Fruit fly (Drosophila melanogaster) whole organism, embryonic: ENCODE results near the gene Mpc1.

Source experiments
- Abd-B ChIP-seq: fragments of 200-800 bp; sonication (Bioruptor generic); optimal IDR thresholded peaks from 2 replicates; lab custom pipeline; 2018; ENCODE audit warnings: missing biosample characterization, mild to moderate bottlenecking, missing genetic modification characterization, moderate library complexity
- Atf3 ChIP-seq: fragments of 200-800 bp; sonication (Bioruptor generic); optimal IDR thresholded peaks from 3 replicates; lab custom pipeline; 2016; ENCODE audit warnings: missing biosample characterization, missing genetic modification characterization
- Atf6 ChIP-seq: fragments of 200-800 bp; sonication (Bioruptor generic); IDR thresholded peaks from 2 replicates; pipeline ENCODE4 v1.3.6; 2022; ENCODE audit warnings: missing biosample characterization, missing genetic modification characterization
- CG12071 ChIP-seq: fragments of 200-800 bp; sonication (Bioruptor generic); optimal IDR thresholded peaks from 3 replicates; lab custom pipeline; 2018; ENCODE audit warnings: missing biosample characterization, mild to moderate bottlenecking, missing genetic modification characterization
- CG12236 ChIP-seq: fragments of 200-800 bp; sonication (Bioruptor generic); optimal IDR thresholded peaks from 2 replicates; lab custom pipeline; 2016; ENCODE audit warnings: missing biosample characterization, missing genetic modification characterization
- CG12942 ChIP-seq: fragments of 200-800 bp; sonication (Bioruptor generic); optimal IDR thresholded peaks from 3 replicates; lab custom pipeline; 2016; ENCODE audit warnings: missing biosample characterization, missing genetic modification characterization
- CG13624 ChIP-seq: fragments of 200-800 bp; sonication (Bioruptor generic); optimal IDR thresholded peaks from 2 replicates; lab custom pipeline; 2016; ENCODE audit warnings: missing biosample characterization, missing genetic modification characterization
- CG15011 ChIP-seq: fragments of 200-800 bp; sonication (Bioruptor generic); optimal IDR thresholded peaks from 3 replicates; lab custom pipeline; 2018; ENCODE audit warnings: missing biosample characterization, mild to moderate bottlenecking, missing genetic modification characterization
- CG16813 ChIP-seq: fragments of 200-800 bp; sonication (Bioruptor generic); IDR thresholded peaks from 3 replicates; pipeline ENCODE4 v1.3.6; 2022; ENCODE audit warnings: missing biosample characterization, missing genetic modification characterization; ENCODE audit not compliant: partially characterized antibody
- CG16863 ChIP-seq: fragments of 200-800 bp; sonication (Bioruptor generic); optimal IDR thresholded peaks from 3 replicates; lab custom pipeline; 2016; ENCODE audit warnings: missing biosample characterization, missing genetic modification characterization
- CG17802 ChIP-seq: fragments of 200-800 bp; sonication (Bioruptor generic); optimal IDR thresholded peaks from 2 replicates; lab custom pipeline; 2018; ENCODE audit warnings: missing biosample characterization, mild to moderate bottlenecking, missing genetic modification characterization, moderate library complexity
- CG2120 ChIP-seq: fragments of 200-800 bp; sonication (Bioruptor generic); optimal IDR thresholded peaks from 3 replicates; lab custom pipeline; 2016; ENCODE audit warnings: missing biosample characterization, missing genetic modification characterization
- CG30020 ChIP-seq: fragments of 200-800 bp; optimal IDR thresholded peaks from 2 replicates; lab custom pipeline; 2019; ENCODE audit warnings: missing biosample characterization, mild to moderate bottlenecking, missing genetic modification characterization, moderate library complexity
- CG30431 ChIP-seq: fragments of 200-800 bp; sonication (Bioruptor generic); optimal IDR thresholded peaks from 2 replicates; lab custom pipeline; 2017; ENCODE audit warnings: missing biosample characterization, missing genetic modification characterization
- CG3281 ChIP-seq: fragments of 200-800 bp; sonication (Bioruptor generic); optimal IDR thresholded peaks from 3 replicates; lab custom pipeline; 2017; ENCODE audit warnings: missing biosample characterization, mild to moderate bottlenecking, missing genetic modification characterization
- CG34376 ChIP-seq: fragments of 200-800 bp; sonication (Bioruptor generic); optimal IDR thresholded peaks from 2 replicates; lab custom pipeline; 2018; ENCODE audit warnings: missing biosample characterization, mild to moderate bottlenecking, missing genetic modification characterization
- CG4854 ChIP-seq: fragments of 200-800 bp; sonication (Bioruptor generic); optimal IDR thresholded peaks from 2 replicates; lab custom pipeline; 2016; ENCODE audit warnings: missing biosample characterization, missing genetic modification characterization, inconsistent platforms
- CG9215 ChIP-seq: fragments of 200-800 bp; sonication (Bioruptor generic); IDR thresholded peaks from 2 replicates; pipeline ENCODE4 v1.3.6; 2022; ENCODE audit warnings: missing biosample characterization, missing genetic modification characterization
- CkIIα-i1 ChIP-seq: fragments of 200-800 bp; sonication (Bioruptor generic); IDR thresholded peaks from 2 replicates; pipeline ENCODE4 v1.3.6; 2022; ENCODE audit warnings: missing biosample characterization, missing genetic modification characterization
- CrebB ChIP-seq: fragments of 200-800 bp; sonication (Bioruptor generic); optimal IDR thresholded peaks from 3 replicates; lab custom pipeline; 2018; ENCODE audit warnings: missing biosample characterization, mild to moderate bottlenecking, missing genetic modification characterization
- Fer1 ChIP-seq: fragments of 200-800 bp; sonication (Bioruptor generic); optimal IDR thresholded peaks from 2 replicates; lab custom pipeline; 2017; ENCODE audit warnings: missing biosample characterization, mild to moderate bottlenecking, missing genetic modification characterization
- Hr51 ChIP-seq, 2 experiments: fragments of 200-800 bp; sonication (Bioruptor generic); optimal IDR thresholded peaks; 2 replicates in 1 of 2; 3 replicates in 1 of 2; lab custom pipeline; 2016 to 2018; ENCODE audit warnings: missing biosample characterization in 2 of 2, missing genetic modification characterization in 2 of 2, mild to moderate bottlenecking in 1 of 2, moderate library complexity in 1 of 2
- Hr78 ChIP-seq, 2 experiments: fragments of 200-800 bp in 1 of 2; fragments of >200 bp in 1 of 2; sonication (Bioruptor generic) in 1 of 2; optimal IDR thresholded peaks; 2 replicates each; lab custom pipeline; 2017 to 2019; ENCODE audit warnings: missing biosample characterization in 2 of 2, missing genetic modification characterization in 2 of 2, mild to moderate bottlenecking in 1 of 2, moderate library complexity in 1 of 2
- Lhr ChIP-seq: fragments of 200-800 bp; sonication (Bioruptor generic); optimal IDR thresholded peaks from 3 replicates; lab custom pipeline; 2017; ENCODE audit warnings: mild to moderate bottlenecking, missing biosample characterization, missing genetic modification reagents, missing genetic modification characterization
- Max ChIP-seq: fragments of 200-800 bp; sonication (Bioruptor generic); optimal IDR thresholded peaks from 2 replicates; lab custom pipeline; 2016; ENCODE audit warnings: missing biosample characterization, mild to moderate bottlenecking, missing genetic modification characterization
- Nf-YB ChIP-seq: fragments of 200-800 bp; sonication (Bioruptor generic); optimal IDR thresholded peaks from 3 replicates; lab custom pipeline; 2019; ENCODE audit warnings: missing biosample characterization, mild to moderate bottlenecking, missing genetic modification characterization, moderate library complexity
- NfI ChIP-seq: fragments of 200-800 bp; sonication (Bioruptor generic); optimal IDR thresholded peaks from 3 replicates; lab custom pipeline; 2018; ENCODE audit warnings: missing biosample characterization, mild to moderate bottlenecking, missing genetic modification characterization, moderate library complexity
- Six4 ChIP-seq: fragments of 200-800 bp; sonication (Bioruptor generic); optimal IDR thresholded peaks from 2 replicates; lab custom pipeline; 2016; ENCODE audit warnings: missing biosample characterization, missing genetic modification characterization
- Ssrp ChIP-seq: fragments of 200-800 bp; sonication (Bioruptor generic); optimal IDR thresholded peaks from 2 replicates; lab custom pipeline; 2018; ENCODE audit warnings: missing biosample characterization, mild to moderate bottlenecking, missing genetic modification characterization, moderate library complexity
- Tbp ChIP-seq: fragments of >200 bp; optimal IDR thresholded peaks from 2 replicates; lab custom pipeline; 2018; ENCODE audit warnings: missing biosample characterization, missing genetic modification characterization
- amos ChIP-seq: fragments of 200-800 bp; sonication (Bioruptor generic); IDR thresholded peaks from 2 replicates; pipeline ENCODE4 v1.3.6; 2022; ENCODE audit warnings: missing biosample characterization, missing genetic modification characterization; ENCODE audit not compliant: partially characterized antibody
- ase ChIP-seq: fragments of 200-800 bp; sonication (Bioruptor generic); IDR thresholded peaks from 3 replicates; pipeline ENCODE4 v1.3.6; 2022; ENCODE audit warnings: missing biosample characterization, missing genetic modification characterization
- br ChIP-seq: fragments of >200 bp; optimal IDR thresholded peaks from 2 replicates; lab custom pipeline; 2017
- corto ChIP-seq: fragments of 200-800 bp; sonication (Bioruptor generic); optimal IDR thresholded peaks from 2 replicates; lab custom pipeline; 2016; ENCODE audit warnings: missing biosample characterization, mild to moderate bottlenecking, missing genetic modification characterization, moderate library complexity
- cwo ChIP-seq: fragments of 200-800 bp; sonication (Bioruptor generic); optimal IDR thresholded peaks from 3 replicates; lab custom pipeline; 2017; ENCODE audit warnings: missing biosample characterization, missing genetic modification characterization, mild to moderate bottlenecking, moderate library complexity, missing genetic modification reagents
- fd3F ChIP-seq: fragments of 200-800 bp; sonication (Bioruptor generic); optimal IDR thresholded peaks from 2 replicates; lab custom pipeline; 2018; ENCODE audit warnings: missing biosample characterization, mild to moderate bottlenecking, missing genetic modification characterization, moderate library complexity
- h ChIP-seq: fragments of >200 bp; optimal IDR thresholded peaks from 2 replicates; lab custom pipeline; 2017
- ham ChIP-seq: fragments of 200-800 bp; sonication (Bioruptor generic); IDR thresholded peaks from 2 replicates; pipeline ENCODE4 v1.3.6; 2022; ENCODE audit warnings: missing biosample characterization, missing genetic modification characterization
- lbe ChIP-seq: fragments of 200-800 bp; sonication (Bioruptor generic); optimal IDR thresholded peaks from 2 replicates; lab custom pipeline; 2016; ENCODE audit warnings: missing biosample characterization, mild to moderate bottlenecking, missing genetic modification characterization
- lov ChIP-seq, 2 experiments: fragments of 200-800 bp in 1 of 2; fragments of >200 bp in 1 of 2; sonication (Bioruptor generic) in 1 of 2; IDR thresholded peaks in 1 of 2; optimal IDR thresholded peaks in 1 of 2; 2 replicates in 1 of 2; 3 replicates in 1 of 2; pipeline versions ENCODE4 v1.3.6 to Lab custom; 2017 to 2022; ENCODE audit warnings: missing biosample characterization in 1 of 2, missing genetic modification characterization in 1 of 2
- mirr ChIP-seq: fragments of 200-800 bp; sonication (Bioruptor generic); optimal IDR thresholded peaks from 3 replicates; lab custom pipeline; 2018; ENCODE audit warnings: missing biosample characterization, mild to moderate bottlenecking, missing genetic modification characterization
- mld ChIP-seq: fragments of 200-800 bp; sonication (Bioruptor generic); IDR thresholded peaks from 3 replicates; pipeline ENCODE4 v1.3.6; 2022; ENCODE audit warnings: missing biosample characterization, missing genetic modification characterization; ENCODE audit not compliant: partially characterized antibody
- peb ChIP-seq: fragments of 200-800 bp; sonication (Bioruptor generic); IDR thresholded peaks from 2 replicates; pipeline ENCODE4 v1.3.6; 2022; ENCODE audit warnings: missing biosample characterization, missing genetic modification characterization
- pnt ChIP-seq: fragments of 200-800 bp; sonication (Bioruptor generic); optimal IDR thresholded peaks from 3 replicates; lab custom pipeline; 2016; ENCODE audit warnings: missing biosample characterization, missing genetic modification characterization
- rib ChIP-seq: fragments of 200-800 bp; sonication (Bioruptor generic); IDR thresholded peaks from 2 replicates; pipeline ENCODE4 v1.3.6; 2022; ENCODE audit warnings: missing biosample characterization, missing genetic modification characterization
- sqz ChIP-seq: fragments of 200-800 bp; sonication (Bioruptor generic); optimal IDR thresholded peaks from 3 replicates; lab custom pipeline; 2018; ENCODE audit warnings: missing biosample characterization, mild to moderate bottlenecking, missing genetic modification characterization
- tll ChIP-seq, 2 experiments: fragments of 200-800 bp in 1 of 2; fragments of >200 bp in 1 of 2; sonication (Bioruptor generic) in 1 of 2; optimal IDR thresholded peaks; 2 replicates each; lab custom pipeline; 2017 to 2019; ENCODE audit warnings: missing biosample characterization in 2 of 2, missing genetic modification characterization in 2 of 2, mild to moderate bottlenecking in 1 of 2, moderate library complexity in 1 of 2
- zfh1 ChIP-seq: fragments of 200-800 bp; sonication (Bioruptor generic); IDR thresholded peaks from 3 replicates; pipeline ENCODE4 v1.3.6; 2022; ENCODE audit warnings: missing biosample characterization, missing genetic modification characterization

The Mpc1 gene

DNA sequence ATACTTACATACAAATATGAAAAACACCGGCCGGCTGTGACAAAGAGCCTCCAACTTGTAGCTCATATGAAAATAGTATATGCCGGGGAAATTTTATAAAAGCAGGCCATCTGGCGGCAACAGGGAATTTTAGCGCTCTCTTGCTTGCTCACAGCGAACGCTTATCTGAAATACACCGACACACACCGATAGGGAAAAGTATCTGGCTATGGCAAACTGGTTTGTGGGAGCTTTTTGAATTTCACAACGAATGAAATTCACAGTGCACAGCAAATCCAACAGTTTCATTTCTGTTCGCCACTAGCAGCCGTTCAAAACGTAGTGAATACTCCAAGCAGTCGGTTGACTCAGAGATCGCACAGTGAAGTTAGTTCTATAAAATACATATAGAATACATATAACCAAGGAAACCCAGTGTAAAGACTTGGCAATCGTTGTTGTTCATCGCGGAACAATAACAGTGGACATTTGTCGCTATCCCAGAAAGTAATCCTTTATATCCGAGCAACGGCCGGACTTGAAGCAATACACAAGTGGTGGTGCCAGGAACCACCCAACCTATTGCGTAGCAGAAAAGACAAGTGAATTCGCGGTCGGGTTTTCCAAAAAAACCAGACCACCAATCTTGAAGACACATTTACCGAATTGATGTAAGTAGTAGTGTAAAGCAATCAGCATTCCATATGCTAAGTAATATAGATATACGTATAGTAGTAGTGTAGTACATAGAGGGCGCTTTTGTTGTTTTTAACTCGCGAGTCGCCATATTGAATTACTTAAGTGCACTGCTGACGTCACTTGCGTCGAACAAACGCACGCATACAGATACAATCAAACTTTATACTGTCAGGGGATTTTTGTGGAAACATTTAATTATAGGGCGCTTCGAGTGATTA is 10.2 kb downstream of the Mpc1 start (continued):
- TF ChIP-seq CG16813 (no peak), h (no peak), CG30431 (GFP tag; lab: Kevin White, UChicago) (no peak), CG15011 (GFP tag; lab: Kevin White, UChicago) (no peak), tll (GFP tag; optimal IDR thresholded peaks at IDR 0.05; lab: Kevin White, UChicago) (no peak), mirr (GFP tag; lab: Kevin White, UChicago) (peak; percentile 49), CG13624 (GFP tag; lab: Kevin White, UChicago) (peak; percentile 43), amos (peak; percentile 10; the same call in 1 of the 2 replicates), Nf-YB (no peak), fd3F (GFP tag; lab: Kevin White, UChicago) (no peak), CG12071 (no peak), CG4854 (no peak), CG3281 (GFP tag; lab: Kevin White, UChicago) (peak; percentile 59), Abd-B (GFP tag; lab: Kevin White, UChicago) (no peak), Six4 (GFP tag; lab: Kevin White, UChicago) (no peak), CG34376 (peak; percentile 88), NfI (no peak), pnt (no peak), lbe (GFP tag; lab: Kevin White, UChicago) (peak; percentile 32), Hr51 (GFP tag; optimal IDR thresholded peaks at IDR 0.05; lab: Kevin White, UChicago) (no peak), rib (GFP tag; lab: Robert Waterston, UW) (peak; percentile 56; the same call in 1 of the 2 replicates), peb (GFP tag; lab: Robert Waterston, UW) (no peak), corto (peak; percentile 59), Hr78 (GFP tag; optimal IDR thresholded peaks at IDR 0.05; lab: Kevin White, UChicago) (no peak), CG17802 (tag; lab: Kevin White, UChicago) (no peak), lov (optimal IDR thresholded peaks at IDR 0.05; lab: Kevin White, UChicago) (no peak), lov (GFP tag; IDR thresholded peaks at IDR 0.05; lab: Robert Waterston, UW) (no peak), CG30020 (no peak), Atf6 (GFP tag; lab: Robert Waterston, UW) (0 out of 2 replicates have a peak, but pooled peaks have one; percentile 13), Atf3 (no peak), CG12942 (GFP tag; lab: Kevin White, UChicago) (no peak), Max (no peak), CkIIα-i1 (no peak), CG12236 (no peak), sqz (GFP tag; lab: Kevin White, UChicago) (no peak), br (lab: Kevin White, UChicago) (no peak), cwo (GFP tag; lab: Kevin White, UChicago) (peak; percentile 38), zfh1 (GFP tag; lab: Robert Waterston, UW) (no peak), mld (GFP tag; lab: Robert Waterston, UW) (no peak), CG9215 (GFP tag; lab: Robert Waterston, UW) (no peak), CG2120 (GFP tag; lab: Kevin White, UChicago) (peak; percentile 18), Ssrp (tag; lab: Kevin White, UChicago) (peak; percentile 6), Fer1 (GFP tag; lab: Kevin White, UChicago) (peak; percentile 68), ham (GFP tag; lab: Robert Waterston, UW) (no peak), Tbp (GFP tag; lab: Kevin White, UChicago) (no peak), Lhr (GFP tag; lab: Kevin White, UChicago) (no peak), CrebB (tag; lab: Kevin White, UChicago) (no peak), ase (0 out of 3 replicates have a peak, but pooled peaks have one; percentile 28), CG16863 (GFP tag; lab: Kevin White, UChicago) (no peak)
